Worm (Caenorhabditis elegans) whole organism, early embryonic: ENCODE results near the gene toca-2.

Source experiments
- B0310.2 ChIP-seq: sonication (generic microtip); optimal IDR thresholded peaks from 2 replicates; lab custom pipeline; 2016; ENCODE audit warnings: mild to moderate bottlenecking, missing genetic modification characterization, missing compliant biosample characterization
- F13C5.2 ChIP-seq: sonication (generic microtip); optimal IDR thresholded peaks from 2 replicates; lab custom pipeline; 2017; ENCODE audit warnings: mild to moderate bottlenecking, missing genetic modification characterization, inconsistent platforms, missing compliant biosample characterization
- aly-1 ChIP-seq: sonication (generic microtip); optimal IDR thresholded peaks from 2 replicates; lab custom pipeline; 2016; ENCODE audit warnings: missing genetic modification characterization, missing compliant biosample characterization
- ama-1 ChIP-seq: fragments of 150-350 bp; optimal IDR thresholded peaks from 2 replicates; lab custom pipeline; 2014
- ceh-13 ChIP-seq: fragments of 200-800 bp; sonication (Bioruptor generic); optimal IDR thresholded peaks from 2 replicates; lab custom pipeline; 2018; ENCODE audit warnings: mild to moderate bottlenecking, missing genetic modification characterization, missing compliant biosample characterization
- ceh-36 ChIP-seq: sonication (generic microtip); optimal IDR thresholded peaks from 2 replicates; lab custom pipeline; 2016; ENCODE audit warnings: missing genetic modification characterization, inconsistent platforms, missing compliant biosample characterization
- ets-7 ChIP-seq: sonication (generic microtip); optimal IDR thresholded peaks from 2 replicates; lab custom pipeline; 2016; ENCODE audit warnings: missing genotype, missing genetic modification characterization, missing compliant biosample characterization
- flt-1 ChIP-seq: fragments of 200-800 bp; sonication (Bioruptor generic); IDR thresholded peaks from 2 replicates; pipeline ENCODE4 v1.3.6; 2022; ENCODE audit warnings: missing genetic modification characterization, missing compliant biosample characterization
- hmbx-1 ChIP-seq: sonication (generic microtip); optimal IDR thresholded peaks from 2 replicates; lab custom pipeline; 2016; ENCODE audit warnings: mild to moderate bottlenecking, missing genetic modification characterization, missing compliant biosample characterization
- hmg-4 ChIP-seq: fragments of 200-800 bp; sonication (Bioruptor generic); optimal IDR thresholded peaks from 2 replicates; lab custom pipeline; 2018; ENCODE audit warnings: mild to moderate bottlenecking, missing genetic modification characterization, missing compliant biosample characterization
- hnd-1 ChIP-seq: sonication (generic microtip); optimal IDR thresholded peaks from 2 replicates; lab custom pipeline; 2016; ENCODE audit warnings: missing genetic modification characterization, missing compliant biosample characterization
- pes-1 ChIP-seq: fragments of 200-800 bp; sonication (Bioruptor generic); IDR thresholded peaks from 2 replicates; pipeline ENCODE4 v1.3.6; 2022; ENCODE audit warnings: missing genetic modification reagents, missing genetic modification characterization, missing compliant biosample characterization
- scrt-1 ChIP-seq: fragments of 200-800 bp; sonication (Bioruptor generic); IDR thresholded peaks from 2 replicates; pipeline ENCODE4 v1.3.6; 2022; ENCODE audit warnings: missing genetic modification characterization, missing compliant biosample characterization
- sea-1 ChIP-seq: fragments of 200-800 bp; sonication (Bioruptor generic); conservative IDR thresholded peaks from 2 replicates; pipeline ENCODE4 v1.3.6; 2022; ENCODE audit warnings: missing genetic modification characterization, missing compliant biosample characterization
- tbx-11 ChIP-seq: fragments of 200-800 bp; sonication (Bioruptor generic); IDR thresholded peaks from 2 replicates; pipeline ENCODE4 v1.3.6; 2022; ENCODE audit warnings: missing genetic modification characterization, missing compliant biosample characterization
- tbx-37 ChIP-seq: fragments of 200-800 bp; sonication (Bioruptor generic); conservative IDR thresholded peaks from 2 replicates; pipeline ENCODE4 v1.3.6; 2022; ENCODE audit warnings: missing genetic modification reagents, missing genetic modification characterization, missing compliant biosample characterization
- tra-4 ChIP-seq: sonication (generic microtip); optimal IDR thresholded peaks from 2 replicates; lab custom pipeline; 2017; ENCODE audit warnings: missing genetic modification characterization, missing compliant biosample characterization

Gene toca-2

DNA sequence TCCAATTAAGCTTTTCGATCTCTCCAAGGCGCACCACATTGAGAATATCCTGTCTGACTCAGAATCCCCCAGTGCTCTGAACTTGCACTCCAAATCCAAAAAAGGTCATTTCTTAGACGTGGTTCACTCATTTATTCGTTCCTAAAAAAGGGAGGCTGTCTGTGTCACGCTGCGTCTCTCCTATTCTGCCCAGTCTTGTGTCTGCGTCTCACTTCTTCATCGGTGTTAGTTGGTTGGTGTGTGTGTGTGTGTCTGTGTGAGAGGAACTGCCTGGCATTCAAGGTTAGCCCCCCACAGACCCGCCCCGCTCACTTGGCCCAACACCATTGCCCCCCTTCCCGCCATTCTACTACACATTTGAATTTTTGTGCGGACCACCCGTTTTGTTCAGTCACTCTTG is 38.2 kb upstream of the toca-2 start:
- TF ChIP-seq ets-7 (tag; lab: Kevin White, UChicago), result no peak
- TF ChIP-seq ceh-36, result no peak
- TF ChIP-seq aly-1 (tag; lab: Kevin White, UChicago), result no peak
- no peak; the same call in 1 of the 2 replicates for TF ChIP-seq flt-1
- TF ChIP-seq ama-1 (lab: Kevin White, UChicago), result no peak
- 0 out of 2 replicates have a peak, but pooled peaks have one; percentile 36 for TF ChIP-seq tbx-11 (GFP tag; lab: Robert Waterston, UW)
- TF ChIP-seq scrt-1 (GFP tag; lab: Robert Waterston, UW), result no peak
- no peak for TF ChIP-seq tbx-37 (GFP tag; lab: Robert Waterston, UW)
- TF ChIP-seq tra-4 (tag; lab: Kevin White, UChicago), result no peak
- TF ChIP-seq pes-1 (GFP tag; lab: Robert Waterston, UW), result no peak
- TF ChIP-seq hmbx-1 (tag; lab: Kevin White, UChicago), result no peak
- TF ChIP-seq B0310.2 (tag; lab: Kevin White, UChicago), result no peak
- no peak for TF ChIP-seq hnd-1
- TF ChIP-seq ceh-13 (GFP tag; lab: Kevin White, UChicago), result no peak
- TF ChIP-seq F13C5.2 (tag; lab: Kevin White, UChicago), result no peak
- no peak for TF ChIP-seq sea-1 (GFP tag; lab: Robert Waterston, UW)
- peak; percentile 92 for TF ChIP-seq hmg-4 (GFP tag; lab: Kevin White, UChicago)

ce11 chrIII:13718403-13718969 is 37.2 kb upstream of the toca-2 start:
- no peak for TF ChIP-seq scrt-1 (GFP tag; lab: Robert Waterston, UW)

- TF ChIP-seq hmg-4 (GFP tag; lab: Kevin White, UChicago) (no peak), ets-7 (tag; lab: Kevin White, UChicago) (no peak), flt-1 (no peak), F13C5.2 (tag; lab: Kevin White, UChicago) (no peak), hnd-1 (no peak), ama-1 (lab: Kevin White, UChicago) (no peak), tbx-37 (GFP tag; lab: Robert Waterston, UW) (no peak), aly-1 (tag; lab: Kevin White, UChicago) (no peak), scrt-1 (GFP tag; lab: Robert Waterston, UW) (no peak), hmbx-1 (tag; lab: Kevin White, UChicago) (no peak), ceh-13 (GFP tag; lab: Kevin White, UChicago) (no peak), pes-1 (GFP tag; lab: Robert Waterston, UW) (no peak), B0310.2 (tag; lab: Kevin White, UChicago) (no peak), sea-1 (GFP tag; lab: Robert Waterston, UW) (no peak), tbx-11 (GFP tag; lab: Robert Waterston, UW) (no peak), tra-4 (tag; lab: Kevin White, UChicago) (no peak), ceh-36 (no peak)
These were observed 36.4 kb upstream of the toca-2 start for ce11 chrIII:13719247-13719758.

DNA sequence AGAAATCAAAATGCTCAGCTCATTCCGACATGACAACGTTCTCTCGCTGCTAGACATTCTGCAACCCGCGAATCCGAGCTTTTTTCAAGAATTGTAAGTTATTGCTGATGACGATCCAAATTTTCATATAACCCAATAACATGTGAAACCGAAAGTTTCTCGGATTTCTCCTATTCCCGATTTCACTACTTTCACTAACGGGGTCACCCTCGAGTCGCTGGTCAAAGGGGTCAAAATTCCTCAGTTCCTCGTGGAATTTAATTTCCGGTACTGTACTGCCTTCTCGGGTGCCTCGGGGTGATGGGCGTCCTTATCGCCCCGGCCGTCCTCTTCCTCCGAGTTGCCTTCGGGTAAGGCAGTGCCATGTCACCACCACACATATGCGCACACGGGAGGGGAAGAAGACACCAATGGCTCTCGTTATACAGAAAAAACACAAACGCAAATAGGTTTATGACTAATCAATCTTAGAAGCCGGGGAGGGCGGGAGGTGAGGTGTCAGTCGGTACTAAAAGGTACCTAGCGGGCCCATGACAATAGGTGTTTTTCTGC is 35.4 kb upstream of the toca-2 start:
- peak; percentile 63 for TF ChIP-seq aly-1 (tag; lab: Kevin White, UChicago)
- peak; percentile 81 for TF ChIP-seq hmg-4 (GFP tag; lab: Kevin White, UChicago)
- TF ChIP-seq scrt-1 (GFP tag; lab: Robert Waterston, UW), result no peak
- peak; percentile 10; the same call in 1 of the 2 replicates for TF ChIP-seq pes-1 (GFP tag; lab: Robert Waterston, UW)

- TF ChIP-seq pes-1 (GFP tag; lab: Robert Waterston, UW), result 0 out of 2 replicates have a peak, but pooled peaks have one; percentile 26
- TF ChIP-seq ama-1 (lab: Kevin White, UChicago), result no peak
- peak; percentile 25 for TF ChIP-seq F13C5.2 (tag; lab: Kevin White, UChicago)
- TF ChIP-seq tbx-11 (GFP tag; lab: Robert Waterston, UW), result peak; percentile 37; the same call in 1 of the 2 replicates
- TF ChIP-seq hmbx-1 (tag; lab: Kevin White, UChicago), result no peak
- peak; percentile 29 for TF ChIP-seq ceh-36
- TF ChIP-seq aly-1 (tag; lab: Kevin White, UChicago), result peak; percentile 46
- TF ChIP-seq scrt-1 (GFP tag; lab: Robert Waterston, UW), result no peak
- TF ChIP-seq B0310.2 (tag; lab: Kevin White, UChicago), result peak; percentile 48
- TF ChIP-seq tbx-37 (GFP tag; lab: Robert Waterston, UW), result no peak
- TF ChIP-seq flt-1, result peak; percentile 35
- TF ChIP-seq sea-1 (GFP tag; lab: Robert Waterston, UW), result peak; percentile 66; the same call in 1 of the 2 replicates
- TF ChIP-seq hmg-4 (GFP tag; lab: Kevin White, UChicago), result peak; percentile 88
- TF ChIP-seq hnd-1, result no peak
- no peak for TF ChIP-seq ets-7 (tag; lab: Kevin White, UChicago)
- peak; percentile 11 for TF ChIP-seq tra-4 (tag; lab: Kevin White, UChicago)
- no peak for TF ChIP-seq ceh-13 (GFP tag; lab: Kevin White, UChicago)
These were observed 34.6 kb upstream of the toca-2 start for ce11 chrIII:13721066-13721465.

- no peak for TF ChIP-seq sea-1 (GFP tag; lab: Robert Waterston, UW)
- TF ChIP-seq B0310.2 (tag; lab: Kevin White, UChicago), result no peak
- no peak for TF ChIP-seq hmg-4 (GFP tag; lab: Kevin White, UChicago)
- no peak for TF ChIP-seq ceh-36
- no peak for TF ChIP-seq pes-1 (GFP tag; lab: Robert Waterston, UW)
- no peak for TF ChIP-seq ets-7 (tag; lab: Kevin White, UChicago)
- no peak for TF ChIP-seq aly-1 (tag; lab: Kevin White, UChicago)
- TF ChIP-seq flt-1, result no peak
- TF ChIP-seq tbx-37 (GFP tag; lab: Robert Waterston, UW), result no peak
- no peak for TF ChIP-seq ama-1 (lab: Kevin White, UChicago)
- no peak for TF ChIP-seq hnd-1
These were observed 33.8 kb upstream of the toca-2 start for ce11 chrIII:13721944-13722343.
